Worm (Caenorhabditis elegans) whole organism, midembryonic: ENCODE measurements around the gene rgs-2.

Source experiments
- T22C8.4 ChIP-seq: fragments of 200-800 bp; sonication (Bioruptor generic); IDR thresholded peaks from 2 replicates; pipeline ENCODE4 v1.3.6; 2022; ENCODE audit warnings: missing genetic modification characterization, missing compliant biosample characterization
- cog-1 ChIP-seq: sonication (generic microtip); optimal IDR thresholded peaks from 2 replicates; lab custom pipeline; 2016; ENCODE audit warnings: missing genetic modification characterization, missing compliant biosample characterization
- flt-1 ChIP-seq: fragments of 200-800 bp; sonication (Bioruptor generic); IDR thresholded peaks from 2 replicates; pipeline ENCODE4 v1.3.6; 2022; ENCODE audit warnings: missing genetic modification characterization, missing compliant biosample characterization
- klf-2 ChIP-seq: fragments of 200-800 bp; sonication (Bioruptor generic); conservative IDR thresholded peaks from 2 replicates; pipeline ENCODE4 v1.3.6; 2022; ENCODE audit warnings: missing genetic modification reagents, missing genetic modification characterization, missing compliant biosample characterization
- med-1 ChIP-seq: sonication (generic microtip); optimal IDR thresholded peaks from 2 replicates; lab custom pipeline; 2017; ENCODE audit warnings: missing genetic modification characterization, mild to moderate bottlenecking, missing compliant biosample characterization, antibody characterized with exemption, missing genetic modification reagents; ENCODE audit not compliant: insufficient read depth
- ref-1 ChIP-seq: fragments of 200-800 bp; sonication (Bioruptor generic); conservative IDR thresholded peaks from 2 replicates; pipeline ENCODE4 v1.3.6; 2022; ENCODE audit warnings: missing genetic modification reagents, missing genetic modification characterization, missing compliant biosample characterization
- tab-1 ChIP-seq: fragments of 200-800 bp; sonication (Bioruptor generic); IDR thresholded peaks from 2 replicates; pipeline ENCODE4 v1.3.6; 2022; ENCODE audit warnings: missing genetic modification characterization, missing compliant biosample characterization
- ztf-23 ChIP-seq: fragments of 200-800 bp; sonication (Bioruptor generic); IDR thresholded peaks from 2 replicates; pipeline ENCODE4 v1.3.6; 2022; ENCODE audit warnings: missing genetic modification reagents, missing genetic modification characterization, missing compliant biosample characterization
- ztf-29 ChIP-seq: fragments of 200-800 bp; sonication (Bioruptor generic); IDR thresholded peaks from 2 replicates; pipeline ENCODE4 v1.3.6; 2022; ENCODE audit warnings: missing genetic modification reagents, missing genetic modification characterization, missing compliant biosample characterization

Gene rgs-2

ce11 chrX:12730075-12730474 is 17.6 kb downstream of the rgs-2 start:
- TF ChIP-seq T22C8.4 (GFP tag; lab: Robert Waterston, UW) (no peak), ztf-23 (GFP tag; lab: Robert Waterston, UW) (no peak), tab-1 (no peak), ref-1 (GFP tag; lab: Robert Waterston, UW) (no peak)

ce11 chrX:12731188-12731857 is 18.9 kb downstream of the rgs-2 start, which contains the start of gene pgp-12:
pgp-12 (plus strand) TSS chrX:12731807.
- no peak for TF ChIP-seq ref-1 (GFP tag; lab: Robert Waterston, UW)
- TF ChIP-seq T22C8.4 (GFP tag; lab: Robert Waterston, UW): no peak

- TF ChIP-seq T22C8.4 (GFP tag; lab: Robert Waterston, UW): no peak
- TF ChIP-seq klf-2 (GFP tag; lab: Robert Waterston, UW): no peak
- no peak for TF ChIP-seq med-1 (GFP tag; lab: Kevin White, UChicago)
- TF ChIP-seq ztf-23 (GFP tag; lab: Robert Waterston, UW): no peak
- TF ChIP-seq cog-1 (tag; lab: Kevin White, UChicago): no peak
- TF ChIP-seq ztf-29: no peak
These were observed 26.0 kb downstream of the rgs-2 start, which contains the start of gene pgp-13 for ce11 chrX:12738454-12738853. pgp-13 (plus strand) TSS chrX:12738754.

- no peak for TF ChIP-seq med-1 (GFP tag; lab: Kevin White, UChicago)
- no peak for TF ChIP-seq ztf-23 (GFP tag; lab: Robert Waterston, UW)
- no peak for TF ChIP-seq cog-1 (tag; lab: Kevin White, UChicago)
- no peak for TF ChIP-seq ztf-29
- TF ChIP-seq tab-1: no peak
- no peak for TF ChIP-seq klf-2 (GFP tag; lab: Robert Waterston, UW)
- TF ChIP-seq flt-1 (GFP tag; lab: Robert Waterston, UW): no peak
- no peak for TF ChIP-seq ref-1 (GFP tag; lab: Robert Waterston, UW)
- TF ChIP-seq T22C8.4 (GFP tag; lab: Robert Waterston, UW): no peak
These were observed 37.2 kb downstream of the rgs-2 start, which contains the start of gene pgp-14 for ce11 chrX:12749530-12750240. pgp-14 (minus strand) TSS chrX:12749580.

ce11 chrX:12750805-12751204 is 38.4 kb downstream of the rgs-2 start:
- TF ChIP-seq ref-1 (GFP tag; lab: Robert Waterston, UW) (no peak), T22C8.4 (GFP tag; lab: Robert Waterston, UW) (no peak), flt-1 (GFP tag; lab: Robert Waterston, UW) (no peak), ztf-29 (no peak), klf-2 (GFP tag; lab: Robert Waterston, UW) (no peak), tab-1 (no peak), ztf-23 (GFP tag; lab: Robert Waterston, UW) (no peak), cog-1 (tag; lab: Kevin White, UChicago) (no peak), med-1 (GFP tag; lab: Kevin White, UChicago) (no peak)

ce11 chrX:12754043-12754442 is 41.6 kb downstream of the rgs-2 start:
- TF ChIP-seq T22C8.4 (GFP tag; lab: Robert Waterston, UW): no peak
- TF ChIP-seq med-1 (GFP tag; lab: Kevin White, UChicago): no peak
- no peak for TF ChIP-seq ref-1 (GFP tag; lab: Robert Waterston, UW)
- no peak for TF ChIP-seq klf-2 (GFP tag; lab: Robert Waterston, UW)
- no peak for TF ChIP-seq cog-1 (tag; lab: Kevin White, UChicago)
- TF ChIP-seq flt-1 (GFP tag; lab: Robert Waterston, UW): no peak
- no peak for TF ChIP-seq tab-1
- TF ChIP-seq ztf-23 (GFP tag; lab: Robert Waterston, UW): no peak
- TF ChIP-seq ztf-29: no peak

ce11 chrX:12755021-12755420 is 42.6 kb downstream of the rgs-2 start:
- TF ChIP-seq klf-2 (GFP tag; lab: Robert Waterston, UW): no peak
- no peak for TF ChIP-seq flt-1 (GFP tag; lab: Robert Waterston, UW)
- no peak for TF ChIP-seq T22C8.4 (GFP tag; lab: Robert Waterston, UW)

- TF ChIP-seq cog-1 (tag; lab: Kevin White, UChicago): no peak
- no peak for TF ChIP-seq ztf-29
- no peak for TF ChIP-seq tab-1
- no peak for TF ChIP-seq ref-1 (GFP tag; lab: Robert Waterston, UW)
- no peak for TF ChIP-seq T22C8.4 (GFP tag; lab: Robert Waterston, UW)
- TF ChIP-seq klf-2 (GFP tag; lab: Robert Waterston, UW): no peak
- TF ChIP-seq med-1 (GFP tag; lab: Kevin White, UChicago): no peak
- no peak for TF ChIP-seq ztf-23 (GFP tag; lab: Robert Waterston, UW)
- no peak for TF ChIP-seq flt-1 (GFP tag; lab: Robert Waterston, UW)
These were observed 46.6 kb downstream of the rgs-2 start for ce11 chrX:12759010-12759409.

- TF ChIP-seq med-1 (GFP tag; lab: Kevin White, UChicago): no peak
- TF ChIP-seq ztf-29: no peak
- TF ChIP-seq T22C8.4 (GFP tag; lab: Robert Waterston, UW): no peak
- no peak for TF ChIP-seq flt-1 (GFP tag; lab: Robert Waterston, UW)
- no peak for TF ChIP-seq ref-1 (GFP tag; lab: Robert Waterston, UW)
- no peak for TF ChIP-seq klf-2 (GFP tag; lab: Robert Waterston, UW)
- no peak for TF ChIP-seq cog-1 (tag; lab: Kevin White, UChicago)
These were observed 47.2 kb downstream of the rgs-2 start for ce11 chrX:12759642-12760041.
